Fruit fly (Drosophila melanogaster): ENCODE results near the gene sowah.

The sowah gene

dm6 chr3L:12618824-12619370 is 46.6 kb upstream of the sowah start (continued):
- TF ChIP-seq phol (tag; optimal IDR thresholded peaks at IDR 0.05) (peak; percentile 23), CG12236 (GFP tag; optimal IDR thresholded peaks at IDR 0.05) (no peak), dysf (GFP tag; IDR thresholded peaks at IDR 0.05) (peak; percentile 54; the same call in 2 of the 3 replicates), CG17385 (GFP tag; optimal IDR thresholded peaks at IDR 0.05) (peak; percentile 10), gfzf (GFP tag; optimal IDR thresholded peaks at IDR 0.05) (no peak), Ptx1 (GFP tag; IDR thresholded peaks at IDR 0.05) (peak; percentile 40; the same call in 1 of the 2 replicates), unpg (GFP tag; optimal IDR thresholded peaks at IDR 0.05) (peak; percentile 21), Max (GFP tag; optimal IDR thresholded peaks at IDR 0.05) (no peak), CG10267 (tag; optimal IDR thresholded peaks at IDR 0.05) (peak; percentile 3), CG1233 (GFP tag; optimal IDR thresholded peaks at IDR 0.05) (no peak), CG7928 (GFP tag; optimal IDR thresholded peaks at IDR 0.05) (no peak), CG17361 (GFP tag; IDR thresholded peaks at IDR 0.05) (no peak), Asciz (GFP tag; optimal IDR thresholded peaks at IDR 0.05) (no peak), CG4360 (GFP tag; IDR thresholded peaks at IDR 0.05) (no peak), CG11247 (GFP tag; IDR thresholded peaks at IDR 0.05) (no peak), CG4424 (GFP tag; optimal IDR thresholded peaks at IDR 0.05) (no peak), CG10565 (GFP tag; optimal IDR thresholded peaks at IDR 0.05) (no peak), pb (GFP tag; optimal IDR thresholded peaks at IDR 0.05) (no peak), grn (GFP tag; optimal IDR thresholded peaks at IDR 0.05) (no peak), pum (GFP tag; optimal IDR thresholded peaks at IDR 0.05) (no peak), dpn (GFP tag; optimal IDR thresholded peaks at IDR 0.05) (peak; percentile 12 to 32), lmd (GFP tag; IDR thresholded peaks at IDR 0.05) (peak; percentile 43), CG4282 (GFP tag; optimal IDR thresholded peaks at IDR 0.05) (no peak), CrebB (tag; optimal IDR thresholded peaks at IDR 0.05) (no peak), wor (GFP tag; IDR thresholded peaks at IDR 0.05) (no peak), CG6765 (GFP tag; optimal IDR thresholded peaks at IDR 0.05) (no peak), fu2 (GFP tag; optimal IDR thresholded peaks at IDR 0.05) (no peak), Drgx (GFP tag; IDR thresholded peaks at IDR 0.05) (no peak), Doc2 (GFP tag; IDR thresholded peaks at IDR 0.05) (no peak), CG3065 (GFP tag; optimal IDR thresholded peaks at IDR 0.05) (no peak), zfh1 (GFP tag; IDR thresholded peaks at IDR 0.05) (peak; percentile 55; the same call in 2 of the 3 replicates), sqz (GFP tag; optimal IDR thresholded peaks at IDR 0.05) (no peak), abd-A (tag; optimal IDR thresholded peaks at IDR 0.05) (no peak), CG8388 (GFP tag; optimal IDR thresholded peaks at IDR 0.05) (no peak), kah (GFP tag; optimal IDR thresholded peaks at IDR 0.05) (no peak), Atf6 (GFP tag; IDR thresholded peaks at IDR 0.05) (no peak), NK7.1 (GFP tag; optimal IDR thresholded peaks at IDR 0.05) (no peak), Jarid2 (GFP tag; optimal IDR thresholded peaks at IDR 0.05) (no peak), ac (GFP tag; optimal IDR thresholded peaks at IDR 0.05) (no peak), luna (GFP tag; optimal IDR thresholded peaks at IDR 0.05) (no peak), CG6654 (GFP tag; optimal IDR thresholded peaks at IDR 0.05) (no peak), Opbp (GFP tag; IDR thresholded peaks at IDR 0.05; ENCODE audit: partially characterized antibody) (no peak), twi (tag; optimal IDR thresholded peaks at IDR 0.05) (no peak), Abd-B (GFP tag; optimal IDR thresholded peaks at IDR 0.05) (no peak), bab2 (GFP tag; optimal IDR thresholded peaks at IDR 0.05) (peak; percentile 5), gsb (GFP tag; IDR thresholded peaks at IDR 0.05) (no peak), Dref (GFP tag; IDR thresholded peaks at IDR 0.05) (no peak), ara (GFP tag; IDR thresholded peaks at IDR 0.05) (peak; percentile 80), CG8281 (tag; optimal IDR thresholded peaks at IDR 0.05) (no peak), cas (GFP tag; IDR thresholded peaks at IDR 0.05) (no peak), CG9437 (GFP tag; optimal IDR thresholded peaks at IDR 0.05) (no peak), amos (GFP tag; IDR thresholded peaks at IDR 0.05; ENCODE audit: partially characterized antibody) (no peak)
